Worm (Caenorhabditis elegans) whole organism, L1 larva: ENCODE measurements around the gene Y59E9AL.36.
"Not testable (repeated sequence)": the region's sequence is repeated elsewhere in the genome, so short reads cannot be mapped to it uniquely, and the experiment has no call there.

Source experiments
- alr-1 ChIP-seq: fragments of 200-800 bp; sonication (Bioruptor generic); optimal IDR thresholded peaks from 2 replicates; lab custom pipeline; 2018; ENCODE audit warnings: borderline replicate concordance, mild to moderate bottlenecking, missing genetic modification characterization, missing compliant biosample characterization
- ceh-63 ChIP-seq: fragments of 200-800 bp; sonication (Bioruptor generic); optimal IDR thresholded peaks from 2 replicates; lab custom pipeline; 2018; ENCODE audit warnings: mild to moderate bottlenecking, missing genetic modification characterization, missing compliant biosample characterization
- lsy-2 ChIP-seq, 2 experiments: fragments of 150-350 bp; optimal IDR thresholded peaks; 2 replicates each; lab custom pipeline; 2014; ENCODE audit warnings: missing biosample characterization in 2 of 2, missing genetic modification characterization in 2 of 2
- mdl-1 ChIP-seq, 2 experiments: fragments of 150-350 bp; optimal IDR thresholded peaks; 2 replicates each; lab custom pipeline; 2014 to 2017; ENCODE audit warnings: missing biosample characterization in 2 of 2, missing genetic modification characterization in 2 of 2, inconsistent platforms in 1 of 2
- mep-1 ChIP-seq: fragments of 150-350 bp; optimal IDR thresholded peaks from 2 replicates; lab custom pipeline; 2014; ENCODE audit warnings: missing biosample characterization, missing genetic modification characterization
- nhr-28 ChIP-seq: fragments of 150-350 bp; optimal IDR thresholded peaks from 2 replicates; lab custom pipeline; 2014; ENCODE audit warnings: missing biosample characterization, missing genetic modification characterization
- nhr-47 ChIP-seq: sonication (generic microtip); optimal IDR thresholded peaks from 2 replicates; lab custom pipeline; 2016; ENCODE audit warnings: mild to moderate bottlenecking, missing genetic modification characterization, moderate library complexity, missing compliant biosample characterization
- nhr-77 ChIP-seq: fragments of 150-350 bp; optimal IDR thresholded peaks from 2 replicates; lab custom pipeline; 2014; ENCODE audit warnings: missing biosample characterization, missing genetic modification characterization
- pqm-1 ChIP-seq: sonication (generic microtip); optimal IDR thresholded peaks from 3 replicates; lab custom pipeline; 2017; ENCODE audit warnings: missing biosample characterization, missing genetic modification characterization
- snpc-4 ChIP-seq: fragments of 150-350 bp; optimal IDR thresholded peaks from 2 replicates; lab custom pipeline; 2014; ENCODE audit warnings: missing biosample characterization, missing genetic modification characterization
- unc-62 ChIP-seq: fragments of 150-350 bp; optimal IDR thresholded peaks from 2 replicates; lab custom pipeline; 2014; ENCODE audit warnings: missing biosample characterization, missing genetic modification reagents, missing genetic modification characterization

DNA sequence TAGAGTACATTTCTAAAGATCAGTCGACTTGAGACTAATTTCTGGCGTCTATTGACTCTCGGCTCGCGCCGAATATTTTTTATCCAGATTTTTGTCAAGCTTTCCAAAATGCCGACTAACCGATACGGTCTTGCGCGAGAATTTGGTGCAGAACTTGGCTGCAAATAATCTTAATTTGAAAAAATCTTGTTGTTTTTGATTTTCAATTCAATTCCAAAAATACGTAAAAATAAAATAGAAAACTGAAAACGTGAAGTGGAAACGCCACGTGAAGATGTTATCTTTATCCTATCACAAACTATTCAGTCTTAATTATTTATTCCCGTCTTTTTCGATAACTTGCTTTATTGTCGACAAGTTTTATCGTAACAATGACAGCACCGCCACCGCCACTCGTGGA is 49.1 kb upstream of the Y59E9AL.36 start, which contains the start of gene ttbk-2.1:
- TF ChIP-seq alr-1; mdl-1 (tag; optimal IDR thresholded peaks at IDR 0.05; lab: Kevin White, UChicago); pqm-1 (tag; lab: Kevin White, UChicago); ceh-63 (GFP tag; lab: Kevin White, UChicago); nhr-77 (tag; lab: Kevin White, UChicago); nhr-47 (tag; lab: Kevin White, UChicago); unc-62 (GFP tag; lab: Kevin White, UChicago); snpc-4 (tag; lab: Kevin White, UChicago); lsy-2 (tag; optimal IDR thresholded peaks at IDR 0.05; lab: Kevin White, UChicago); nhr-28 (tag; lab: Kevin White, UChicago); mep-1 (tag; lab: Kevin White, UChicago): not testable (repeated sequence)
